Worm (Caenorhabditis elegans) whole organism, young adult: ENCODE measurements around the gene gnrr-2.

Experiments
- K11D2.4 ChIP-seq: fragments of 200-800 bp; sonication (Bioruptor generic); IDR thresholded peaks from 2 replicates; pipeline ENCODE4 v1.3.6; 2022; ENCODE audit warnings: missing genetic modification reagents, missing genetic modification characterization, missing compliant biosample characterization
- Y67H2A.10 ChIP-seq: fragments of 200-800 bp; sonication (Bioruptor generic); conservative IDR thresholded peaks from 2 replicates; pipeline ENCODE4 v1.3.6; 2022; ENCODE audit warnings: missing genetic modification reagents, missing genetic modification characterization, missing compliant biosample characterization
- ama-1 ChIP-seq, 3 experiments: fragments of 150-350 bp in 1 of 3; sonication (generic microtip) in 2 of 3; optimal IDR thresholded peaks; 2 replicates each; lab custom pipeline; 2014 to 2018; ENCODE audit warnings: missing biosample characterization in 2 of 3, missing genetic modification characterization in 2 of 3, missing genetic modification reagents in 2 of 3
- atf-7 ChIP-seq: sonication (generic microtip); optimal IDR thresholded peaks from 2 replicates; lab custom pipeline; 2017; ENCODE audit warnings: mild to moderate bottlenecking, missing genetic modification characterization, missing compliant biosample characterization
- dpl-1 ChIP-seq: fragments of 150-350 bp; optimal IDR thresholded peaks from 2 replicates; lab custom pipeline; 2014; ENCODE audit warnings: missing biosample characterization, missing genetic modification reagents, missing genetic modification characterization
- hsf-1 ChIP-seq: fragments of 200-800 bp; sonication (Bioruptor generic); IDR thresholded peaks from 2 replicates; pipeline ENCODE4 v1.3.6; 2022; ENCODE audit warnings: missing genetic modification reagents, missing genetic modification characterization, missing compliant biosample characterization
- madf-6 ChIP-seq: fragments of 200-800 bp; sonication (Bioruptor generic); IDR thresholded peaks from 2 replicates; pipeline ENCODE4 v1.3.6; 2022; ENCODE audit warnings: missing genetic modification reagents, missing genetic modification characterization, missing compliant biosample characterization
- mxl-1 ChIP-seq: sonication (generic microtip); optimal IDR thresholded peaks from 2 replicates; lab custom pipeline; 2016; ENCODE audit warnings: missing genetic modification characterization, missing compliant biosample characterization
- nfya-1 ChIP-seq: sonication (generic microtip); optimal IDR thresholded peaks from 2 replicates; lab custom pipeline; 2017; ENCODE audit warnings: antibody characterized with exemption, missing compliant biosample characterization, missing genetic modification characterization, borderline replicate concordance; ENCODE audit not compliant: insufficient read depth
- nhr-90 ChIP-seq: sonication (generic microtip); optimal IDR thresholded peaks from 2 replicates; lab custom pipeline; 2016; ENCODE audit warnings: missing genotype, mild to moderate bottlenecking, missing genetic modification characterization, missing compliant biosample characterization
- pha-4 ChIP-seq: fragments of 150-350 bp; sonication (generic microtip); optimal IDR thresholded peaks from 2 replicates; lab custom pipeline; 2014; ENCODE audit warnings: missing biosample characterization, missing genetic modification reagents, missing genetic modification characterization
- unc-62 ChIP-seq: fragments of 150-350 bp; optimal IDR thresholded peaks from 2 replicates; lab custom pipeline; 2014; ENCODE audit warnings: missing biosample characterization, missing genetic modification reagents, missing genetic modification characterization

ce11 chrV:14419855-14420254, 11.0 kb downstream of the gnrr-2 start:
- TF ChIP-seq nhr-90 (no peak), ama-1 (optimal IDR thresholded peaks at IDR 0.05; lab: Kevin White, UChicago) (no peak), ama-1 (GFP tag; optimal IDR thresholded peaks at IDR 0.05; lab: Kevin White, UChicago) (peak in 1 of 2 experiments; percentile 58), dpl-1 (GFP tag; lab: Kevin White, UChicago) (no peak), madf-6 (no peak), atf-7 (no peak), Y67H2A.10 (GFP tag; lab: Robert Waterston, UW) (no peak), nfya-1 (no peak), hsf-1 (no peak), K11D2.4 (GFP tag; lab: Robert Waterston, UW) (no peak), pha-4 (no peak), unc-62 (GFP tag; lab: Kevin White, UChicago) (no peak), mxl-1 (tag; lab: Kevin White, UChicago) (no peak)
